Worm (Caenorhabditis elegans): ENCODE results near the gene nhr-231.

Gene nhr-231

DNA sequence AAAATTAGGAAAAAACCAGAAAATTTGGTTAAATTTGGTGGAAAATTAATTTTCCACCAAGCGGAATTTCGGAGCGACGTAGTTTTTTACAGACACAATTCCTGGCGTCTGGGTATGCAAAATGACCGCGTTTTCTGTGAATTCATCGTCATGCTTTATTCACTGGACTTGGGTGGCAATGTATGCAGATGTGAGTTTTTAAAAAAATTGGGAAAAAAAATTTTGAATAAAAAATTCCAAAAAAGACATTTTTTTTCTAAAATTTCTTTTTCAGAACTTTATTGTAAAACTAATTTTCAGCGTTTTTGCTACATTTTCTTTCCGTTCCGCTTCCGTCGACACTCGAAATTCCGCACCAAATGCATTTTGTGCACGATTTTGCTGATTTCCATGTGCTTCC, 20.6 kb downstream of the nhr-231 start, which contains the start of gene C54E10.7:
C54E10.7 (plus strand) TSS at position 301 of the 400 bp plus-strand sequence.
- TF ChIP-seq dao-5 (tag; optimal IDR thresholded peaks at IDR 0.05) (no peak), W03F9.2 (tag; optimal IDR thresholded peaks at IDR 0.05) (no peak), him-1 (tag; optimal IDR thresholded peaks at IDR 0.05) (no peak)

DNA sequence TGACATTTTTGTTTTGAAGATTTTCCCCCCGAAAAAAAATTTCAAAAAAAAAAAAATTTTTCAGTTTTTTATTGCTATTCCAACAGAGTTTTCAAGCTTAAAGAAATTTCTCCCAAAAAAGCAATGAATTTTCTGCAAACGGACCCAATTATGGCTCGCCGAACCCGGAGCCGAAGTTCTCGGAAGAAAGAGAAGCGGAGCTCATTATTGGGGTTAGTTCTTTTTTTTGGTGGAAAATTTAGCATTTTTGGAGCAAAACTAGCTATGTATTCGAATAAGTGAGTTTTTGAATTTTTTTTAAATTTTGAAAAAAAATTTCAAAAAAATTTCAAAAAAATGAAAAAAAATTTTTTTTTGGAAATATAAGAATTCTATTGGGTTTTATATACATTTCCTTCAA, 28.9 kb downstream of the nhr-231 start, which contains the start of gene ncs-5:
ncs-5 (plus strand) TSS at position 124 of the 400 bp plus-strand sequence.
- no peak for TF ChIP-seq dao-5 (tag; optimal IDR thresholded peaks at IDR 0.05)
- TF ChIP-seq W03F9.2 (tag; optimal IDR thresholded peaks at IDR 0.05), result no peak
- TF ChIP-seq him-1 (tag; optimal IDR thresholded peaks at IDR 0.05), result no peak

DNA sequence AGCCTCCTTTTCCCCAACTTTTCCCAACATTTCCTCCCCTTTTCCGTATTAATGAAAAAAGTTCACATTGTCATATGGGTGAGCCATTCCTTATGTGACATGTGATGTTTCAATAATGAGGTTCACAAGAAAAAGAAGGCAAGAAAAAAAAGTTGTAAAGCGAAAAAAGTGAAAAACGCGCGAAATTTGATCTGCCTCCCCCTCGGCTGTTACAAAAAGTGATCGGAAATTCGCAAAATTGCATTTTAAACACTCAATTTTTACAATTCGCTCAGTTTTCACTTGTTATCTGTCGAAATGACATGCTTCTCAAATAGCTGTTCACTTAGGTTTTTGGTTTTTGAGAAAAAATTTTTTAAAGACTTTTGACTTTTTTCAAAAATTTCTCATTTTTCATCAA, 30.8 kb downstream of the nhr-231 start:
- TF ChIP-seq dao-5 (tag; optimal IDR thresholded peaks at IDR 0.05), result no peak
- no peak for TF ChIP-seq W03F9.2 (tag; optimal IDR thresholded peaks at IDR 0.05)
- TF ChIP-seq him-1 (tag; optimal IDR thresholded peaks at IDR 0.05), result no peak

DNA sequence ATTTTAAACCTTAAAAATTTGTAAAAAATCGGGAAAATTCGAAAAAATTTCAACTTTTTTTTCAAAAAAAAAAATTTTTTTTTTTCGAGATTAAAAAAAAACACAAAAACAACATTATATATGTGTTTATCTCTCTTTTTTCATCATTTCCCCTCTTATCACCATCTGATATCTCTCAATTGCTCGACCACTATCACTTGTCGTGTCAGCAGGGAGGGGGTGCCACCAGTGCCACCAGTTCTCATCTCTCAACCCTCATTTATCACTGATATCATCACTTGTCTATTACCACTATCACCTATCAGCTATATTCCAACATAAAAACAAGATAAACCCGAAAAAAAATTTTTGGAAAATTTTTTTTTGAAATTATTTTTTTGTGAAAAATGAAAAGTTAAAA, 35.7 kb downstream of the nhr-231 start:
- TF ChIP-seq dao-5 (tag; optimal IDR thresholded peaks at IDR 0.05) (no peak), him-1 (tag; optimal IDR thresholded peaks at IDR 0.05) (no peak), W03F9.2 (tag; optimal IDR thresholded peaks at IDR 0.05) (no peak)

DNA sequence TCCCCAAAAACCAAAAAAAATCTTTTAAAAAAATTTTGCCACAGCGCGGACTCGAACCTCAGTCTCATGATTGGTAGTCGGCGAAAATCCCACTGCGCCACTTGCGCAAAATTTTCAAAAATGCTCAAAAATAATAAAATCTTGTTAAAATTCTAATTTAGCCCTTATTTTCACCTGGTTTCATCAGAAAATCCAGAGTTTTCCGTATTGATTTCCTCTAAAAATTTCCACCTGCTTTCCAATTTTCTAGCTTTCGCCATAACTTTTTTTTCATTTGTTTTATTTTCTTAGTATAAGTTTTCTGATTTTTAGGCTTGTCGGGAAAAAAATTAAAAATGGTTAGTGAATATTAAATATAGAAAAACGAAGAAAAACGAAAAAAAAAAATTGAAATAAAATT, 36.6 kb downstream of the nhr-231 start:
- TF ChIP-seq dao-5 (tag; optimal IDR thresholded peaks at IDR 0.05) (no peak), W03F9.2 (tag; optimal IDR thresholded peaks at IDR 0.05) (no peak)

- TF ChIP-seq dao-5 (tag; optimal IDR thresholded peaks at IDR 0.05), result no peak
- TF ChIP-seq him-1 (tag; optimal IDR thresholded peaks at IDR 0.05), result no peak
- no peak for TF ChIP-seq W03F9.2 (tag; optimal IDR thresholded peaks at IDR 0.05)
Observed at ce11 chrV:18837125-18837524, 46.4 kb downstream of the nhr-231 start, which contains the start of gene cyp-33D3. Gene cyp-33D3 (minus strand): TSS chrV:18837225.

DNA sequence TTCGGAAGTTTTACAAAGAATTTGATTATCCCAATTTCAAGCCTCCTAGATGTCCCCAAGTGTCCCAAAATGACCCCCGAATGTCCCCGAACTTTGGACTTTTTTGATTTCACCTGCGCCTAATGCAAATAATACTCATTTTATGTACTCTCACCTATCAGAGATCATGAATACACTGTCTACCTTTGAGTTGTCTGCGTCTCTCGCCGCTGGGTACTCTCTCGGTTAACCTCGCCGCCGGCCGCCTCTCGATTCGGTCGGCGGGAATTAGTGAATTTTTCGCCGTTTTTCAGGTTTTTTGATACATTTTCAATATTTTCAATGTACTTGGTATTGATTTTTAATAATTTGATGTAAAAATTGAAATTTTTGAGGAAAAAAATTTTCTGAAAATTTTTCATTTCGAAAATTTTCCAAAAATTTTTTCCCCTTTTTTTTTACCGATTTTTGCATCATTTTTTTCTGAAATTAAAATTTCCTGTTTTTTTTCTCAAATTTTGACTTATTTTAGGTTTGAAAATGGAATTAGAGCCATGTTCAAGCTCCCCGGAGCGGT, 48.1 kb downstream of the nhr-231 start, which contains the start of gene nhr-65:
nhr-65 (plus strand) TSS at position 506 of the 556 bp plus-strand sequence.
- TF ChIP-seq W03F9.2 (tag; optimal IDR thresholded peaks at IDR 0.05) (no peak), him-1 (tag; optimal IDR thresholded peaks at IDR 0.05) (no peak), dao-5 (tag; optimal IDR thresholded peaks at IDR 0.05) (no peak)

- no peak for TF ChIP-seq W03F9.2 (tag; optimal IDR thresholded peaks at IDR 0.05)
- no peak for TF ChIP-seq him-1 (tag; optimal IDR thresholded peaks at IDR 0.05)
- TF ChIP-seq dao-5 (tag; optimal IDR thresholded peaks at IDR 0.05), result no peak
Observed at ce11 chrV:18842468-18842867, 51.7 kb downstream of the nhr-231 start.

Measured in whole organism, L4/young adult.